Worm (Caenorhabditis elegans): Measurements from ENCODE around the gene F37A4.3.
A peak's percentile ranks its signal among the peaks of the same experiment; 100 is the strongest.

Gene F37A4.3

DNA sequence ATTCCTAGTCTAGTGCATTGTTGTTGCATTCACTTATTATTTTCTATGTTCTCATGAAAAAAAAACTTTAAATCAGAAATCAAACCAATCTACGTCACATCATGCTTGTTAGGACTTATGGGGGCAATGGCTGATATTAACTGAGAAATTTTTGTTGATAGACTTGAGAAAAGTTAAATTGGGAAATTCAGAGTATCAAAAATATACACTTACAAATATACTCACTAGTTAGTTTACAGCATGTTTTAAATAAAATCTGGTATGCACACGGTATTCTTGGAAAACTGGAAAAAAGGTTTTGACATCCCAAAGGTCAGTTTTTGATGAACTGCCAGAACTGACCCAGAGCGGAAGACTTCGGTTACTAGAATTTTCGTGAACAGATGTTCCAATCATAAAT, 37.4 kb upstream of the F37A4.3 start:
- TF ChIP-seq lin-39 (tag; optimal IDR thresholded peaks at IDR 0.05): no peak
- no peak for TF ChIP-seq aly-2 (tag; optimal IDR thresholded peaks at IDR 0.05)

ce11 chrIII:6681790-6682189, 36.6 kb upstream of the F37A4.3 start:
- peak; percentile 2 for TF ChIP-seq fkh-10 (GFP tag; optimal IDR thresholded peaks at IDR 0.05)
- no peak for TF ChIP-seq elt-2 (tag; optimal IDR thresholded peaks at IDR 0.05)

DNA sequence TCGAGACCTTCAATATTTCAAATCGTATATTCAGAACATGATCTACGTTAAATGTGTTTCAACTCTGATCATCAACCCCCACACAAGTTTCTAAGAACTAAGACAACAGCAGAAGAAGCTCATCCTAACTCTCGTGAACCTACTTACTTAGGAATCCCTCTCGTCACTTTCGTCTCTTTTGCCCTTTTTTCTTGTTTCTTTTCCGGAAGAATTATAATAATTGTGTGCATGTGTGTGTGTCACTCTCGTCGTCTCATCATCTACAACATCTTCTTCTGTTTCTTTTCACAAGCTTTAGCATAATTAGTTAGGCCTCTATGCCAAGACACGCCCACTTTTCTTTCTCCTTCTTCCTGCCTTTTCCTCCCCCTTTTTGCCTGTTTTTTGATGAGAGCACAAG, 27.9 kb upstream of the F37A4.3 start:
- peak; percentile 49 for TF ChIP-seq nhr-71 (tag; optimal IDR thresholded peaks at IDR 0.05)
- TF ChIP-seq mdl-1 (tag; optimal IDR thresholded peaks at IDR 0.05): no peak
- peak in 1 of 2 experiments; percentile 30 for TF ChIP-seq lsy-2 (tag; optimal IDR thresholded peaks at IDR 0.05)
- peak; percentile 12 for TF ChIP-seq swsn-7 (tag; optimal IDR thresholded peaks at IDR 0.05)
- TF ChIP-seq grh-1 (GFP tag; IDR thresholded peaks at IDR 0.05): no peak
- no peak for TF ChIP-seq nhr-77 (tag; optimal IDR thresholded peaks at IDR 0.05)
- peak; percentile 9; the same call in 1 of the 2 replicates for TF ChIP-seq isw-1 (GFP tag; IDR thresholded peaks at IDR 0.05)
- peak; percentile 77 for TF ChIP-seq lin-14 (GFP tag; optimal IDR thresholded peaks at IDR 0.05)
- peak; percentile 58 for TF ChIP-seq dsc-1 (tag; optimal IDR thresholded peaks at IDR 0.05)
- TF ChIP-seq unc-62 (GFP tag; optimal IDR thresholded peaks at IDR 0.05): no peak
- no peak for TF ChIP-seq pax-3 (tag; optimal IDR thresholded peaks at IDR 0.05)
- TF ChIP-seq unc-86 (tag; optimal IDR thresholded peaks at IDR 0.05): peak; percentile 45
- peak; percentile 48 for TF ChIP-seq egl-13 (tag; optimal IDR thresholded peaks at IDR 0.05)
- peak in 1 of 3 experiments; percentile 41 for TF ChIP-seq ceh-82 (tag; optimal IDR thresholded peaks at IDR 0.05)

ce11 chrIII:6693285-6693684, 25.1 kb upstream of the F37A4.3 start:
- TF ChIP-seq elt-2 (tag; optimal IDR thresholded peaks at IDR 0.05) (peak; percentile 73), blmp-1 (tag; optimal IDR thresholded peaks at IDR 0.05) (no peak), lin-35 (GFP tag; optimal IDR thresholded peaks at IDR 0.05) (peak in 1 of 2 experiments; percentile 20), hlh-4 (tag; optimal IDR thresholded peaks at IDR 0.05) (no peak), lin-39 (tag; optimal IDR thresholded peaks at IDR 0.05) (no peak), zip-4 (GFP tag; optimal IDR thresholded peaks at IDR 0.05) (no peak), efl-1 (optimal IDR thresholded peaks at IDR 0.05) (no peak), efl-1 (GFP tag; optimal IDR thresholded peaks at IDR 0.05 in 1 of 2) (peak in 1 of 2 experiments; percentile 57), snpc-4 (tag; optimal IDR thresholded peaks at IDR 0.05) (no peak), pag-3 (tag; optimal IDR thresholded peaks at IDR 0.05; ENCODE audit: borderline replicate concordance, insufficient read depth) (no peak), lin-14 (GFP tag; optimal IDR thresholded peaks at IDR 0.05) (peak; percentile 23), unc-62 (GFP tag; optimal IDR thresholded peaks at IDR 0.05) (no peak), nhr-76 (tag; optimal IDR thresholded peaks at IDR 0.05) (no peak), tlp-1 (tag; optimal IDR thresholded peaks at IDR 0.05) (no peak), nhr-28 (tag; optimal IDR thresholded peaks at IDR 0.05) (no peak), ets-5 (GFP tag; IDR thresholded peaks at IDR 0.05) (no peak), irx-1 (tag; optimal IDR thresholded peaks at IDR 0.05) (no peak), dsc-1 (tag; optimal IDR thresholded peaks at IDR 0.05) (no peak), ama-1 (optimal IDR thresholded peaks at IDR 0.05) (no peak), lin-15B (tag; optimal IDR thresholded peaks at IDR 0.05) (no peak), lir-3 (tag; optimal IDR thresholded peaks at IDR 0.05; ENCODE audit: poor library complexity) (no peak), pqm-1 (tag; optimal IDR thresholded peaks at IDR 0.05) (peak; percentile 58), unc-86 (tag; optimal IDR thresholded peaks at IDR 0.05) (no peak), skn-1 (tag; optimal IDR thresholded peaks at IDR 0.05) (no peak), mep-1 (tag; optimal IDR thresholded peaks at IDR 0.05) (no peak), lin-13 (GFP tag; optimal IDR thresholded peaks at IDR 0.05) (no peak), ztf-4 (tag; optimal IDR thresholded peaks at IDR 0.05) (no peak), aly-2 (tag; optimal IDR thresholded peaks at IDR 0.05) (no peak), sox-4 (tag; optimal IDR thresholded peaks at IDR 0.05) (no peak), dpl-1 (GFP tag; optimal IDR thresholded peaks at IDR 0.05) (no peak), F16B12.6 (tag; optimal IDR thresholded peaks at IDR 0.05) (no peak), ztf-11 (tag; optimal IDR thresholded peaks at IDR 0.05) (no peak), ceh-63 (GFP tag; optimal IDR thresholded peaks at IDR 0.05) (no peak)

Measured in whole organism, L1 larva.